Fruit fly (Drosophila melanogaster) whole organism, embryonic: ENCODE data around the gene CG15717.

ENCODE experiments used
- ATbp ChIP-seq: fragments of 200-800 bp; sonication (Bioruptor generic); optimal IDR thresholded peaks from 2 replicates; lab custom pipeline; 2017; ENCODE audit warnings: missing biosample characterization, mild to moderate bottlenecking, missing genetic modification characterization, missing genetic modification reagents
- Adf1 ChIP-seq: fragments of 200-800 bp; sonication (Bioruptor generic); IDR thresholded peaks from 2 replicates; pipeline ENCODE4 v1.3.6; 2022; ENCODE audit warnings: missing biosample characterization, missing genetic modification characterization
- B-H2 ChIP-seq: fragments of 200-800 bp; sonication (Bioruptor generic); optimal IDR thresholded peaks from 2 replicates; lab custom pipeline; 2018; ENCODE audit warnings: missing biosample characterization, mild to moderate bottlenecking, missing genetic modification characterization
- CG10979 ChIP-seq: fragments of 200-800 bp; sonication (Bioruptor generic); optimal IDR thresholded peaks from 2 replicates; lab custom pipeline; 2018; ENCODE audit warnings: missing biosample characterization, mild to moderate bottlenecking, missing genetic modification characterization, moderate library complexity
- CG12299 ChIP-seq: fragments of 200-800 bp; sonication (Bioruptor generic); optimal IDR thresholded peaks from 2 replicates; lab custom pipeline; 2018; ENCODE audit warnings: missing biosample characterization, mild to moderate bottlenecking, missing genetic modification characterization
- CG13624 ChIP-seq: fragments of 200-800 bp; sonication (Bioruptor generic); optimal IDR thresholded peaks from 2 replicates; lab custom pipeline; 2016; ENCODE audit warnings: missing biosample characterization, missing genetic modification characterization
- CG13894 ChIP-seq: fragments of 200-800 bp; sonication (Bioruptor generic); optimal IDR thresholded peaks from 3 replicates; lab custom pipeline; 2018; ENCODE audit warnings: missing biosample characterization, mild to moderate bottlenecking, missing genetic modification characterization, moderate library complexity
- CG15696 ChIP-seq: fragments of 200-800 bp; sonication (Bioruptor generic); optimal IDR thresholded peaks from 2 replicates; lab custom pipeline; 2019; ENCODE audit warnings: missing biosample characterization, mild to moderate bottlenecking, missing genetic modification characterization, moderate library complexity
- CG16863 ChIP-seq: fragments of 200-800 bp; sonication (Bioruptor generic); optimal IDR thresholded peaks from 3 replicates; lab custom pipeline; 2016; ENCODE audit warnings: missing biosample characterization, missing genetic modification characterization
- CG17802 ChIP-seq: fragments of 200-800 bp; sonication (Bioruptor generic); optimal IDR thresholded peaks from 2 replicates; lab custom pipeline; 2018; ENCODE audit warnings: missing biosample characterization, mild to moderate bottlenecking, missing genetic modification characterization, moderate library complexity
- CG18476 ChIP-seq: fragments of 200-800 bp; sonication (Bioruptor generic); optimal IDR thresholded peaks from 2 replicates; lab custom pipeline; 2016; ENCODE audit warnings: missing biosample characterization, mild to moderate bottlenecking, missing genetic modification characterization
- CG18619 ChIP-seq: fragments of 200-800 bp; sonication (Bioruptor generic); optimal IDR thresholded peaks from 3 replicates; lab custom pipeline; 2017; ENCODE audit warnings: missing biosample characterization, mild to moderate bottlenecking, missing genetic modification characterization
- CG2678 ChIP-seq: fragments of 200-800 bp; sonication (Bioruptor generic); optimal IDR thresholded peaks from 3 replicates; lab custom pipeline; 2019; ENCODE audit warnings: missing biosample characterization, mild to moderate bottlenecking, missing genetic modification characterization, moderate library complexity
- CG31224 ChIP-seq: fragments of 200-800 bp; sonication (Bioruptor generic); IDR thresholded peaks from 2 replicates; pipeline ENCODE4 v1.3.6; 2022; ENCODE audit warnings: missing biosample characterization, missing genetic modification characterization
- CG31365 ChIP-seq: fragments of 200-800 bp; sonication (Bioruptor generic); optimal IDR thresholded peaks from 2 replicates; lab custom pipeline; 2018; ENCODE audit warnings: missing biosample characterization, mild to moderate bottlenecking, missing genetic modification characterization
- CG34422 ChIP-seq: fragments of 200-800 bp; sonication (Bioruptor generic); IDR thresholded peaks from 3 replicates; pipeline ENCODE4 v1.3.6; 2022; ENCODE audit warnings: missing biosample characterization, missing genetic modification characterization
- CG7357 ChIP-seq: fragments of 200-800 bp; sonication (Bioruptor generic); IDR thresholded peaks from 3 replicates; pipeline ENCODE4 v1.3.6; 2022; ENCODE audit warnings: missing biosample characterization, missing genetic modification characterization
- CG7987 ChIP-seq: fragments of 200-800 bp; sonication (Bioruptor generic); optimal IDR thresholded peaks from 2 replicates; lab custom pipeline; 2018; ENCODE audit warnings: missing biosample characterization, mild to moderate bottlenecking, missing genetic modification characterization, moderate library complexity
- CG8089 ChIP-seq: fragments of 200-800 bp; sonication (Bioruptor generic); optimal IDR thresholded peaks from 3 replicates; lab custom pipeline; 2016; ENCODE audit warnings: missing biosample characterization, missing genetic modification characterization
- CG8281 ChIP-seq: fragments of 200-800 bp; sonication (Bioruptor generic); optimal IDR thresholded peaks from 2 replicates; lab custom pipeline; 2018; ENCODE audit warnings: missing biosample characterization, mild to moderate bottlenecking, missing genetic modification characterization, moderate library complexity
- CG8924 ChIP-seq: fragments of 200-800 bp; optimal IDR thresholded peaks from 3 replicates; lab custom pipeline; 2019; ENCODE audit warnings: missing biosample characterization, mild to moderate bottlenecking, missing genetic modification characterization, moderate library complexity
- CG9876 ChIP-seq: fragments of 200-800 bp; sonication (Bioruptor generic); optimal IDR thresholded peaks from 2 replicates; lab custom pipeline; 2016; ENCODE audit warnings: missing biosample characterization, missing genetic modification characterization
- CHES-1-like ChIP-seq: fragments of 200-800 bp; sonication (Bioruptor generic); optimal IDR thresholded peaks from 2 replicates; lab custom pipeline; 2016; ENCODE audit warnings: missing biosample characterization, missing genetic modification characterization
- Doc3 ChIP-seq: fragments of 200-800 bp; sonication (Bioruptor generic); IDR thresholded peaks from 3 replicates; pipeline ENCODE4 v1.3.6; 2022; ENCODE audit warnings: missing biosample characterization, missing genetic modification characterization; ENCODE audit not compliant: partially characterized antibody
- Drgx ChIP-seq: fragments of 200-800 bp; sonication (Bioruptor generic); IDR thresholded peaks from 2 replicates; pipeline ENCODE4 v1.3.6; 2022; ENCODE audit warnings: missing biosample characterization, missing genetic modification characterization
- HLH54F ChIP-seq: fragments of 200-800 bp; sonication (Bioruptor generic); optimal IDR thresholded peaks from 3 replicates; lab custom pipeline; 2016; ENCODE audit warnings: missing biosample characterization, missing genetic modification characterization
- Hey ChIP-seq: fragments of 200-800 bp; sonication (Bioruptor generic); optimal IDR thresholded peaks from 3 replicates; lab custom pipeline; 2018; ENCODE audit warnings: missing biosample characterization, mild to moderate bottlenecking, missing genetic modification characterization
- NFAT ChIP-seq: fragments of 200-800 bp; sonication (Bioruptor generic); IDR thresholded peaks from 2 replicates; pipeline ENCODE4 v1.3.6; 2022; ENCODE audit warnings: missing biosample characterization, missing genetic modification characterization
- Opbp ChIP-seq: fragments of 200-800 bp; sonication (Bioruptor generic); IDR thresholded peaks from 3 replicates; pipeline ENCODE4 v1.3.6; 2022; ENCODE audit warnings: missing biosample characterization, missing genetic modification characterization; ENCODE audit not compliant: partially characterized antibody
- Side ChIP-seq: fragments of 200-800 bp; sonication (Bioruptor generic); optimal IDR thresholded peaks from 2 replicates; lab custom pipeline; 2016; ENCODE audit warnings: missing biosample characterization, missing genetic modification characterization
- Usf ChIP-seq: fragments of 200-800 bp; sonication (Bioruptor generic); optimal IDR thresholded peaks from 2 replicates; lab custom pipeline; 2017; ENCODE audit warnings: missing genotype, missing biosample characterization, missing genetic modification characterization
- ac ChIP-seq: fragments of 200-800 bp; sonication (Bioruptor generic); optimal IDR thresholded peaks from 3 replicates; lab custom pipeline; 2017; ENCODE audit warnings: missing biosample characterization, mild to moderate bottlenecking, missing genetic modification characterization
- grau ChIP-seq: fragments of 200-800 bp; optimal IDR thresholded peaks from 3 replicates; lab custom pipeline; 2019; ENCODE audit warnings: missing biosample characterization, mild to moderate bottlenecking, missing genetic modification characterization, moderate library complexity
- jigr1 ChIP-seq: fragments of 200-800 bp; sonication (Bioruptor generic); IDR thresholded peaks from 3 replicates; pipeline ENCODE4 v1.3.6; 2022; ENCODE audit warnings: missing biosample characterization, missing genetic modification characterization
- jumu ChIP-seq: fragments of 200-800 bp; sonication (Bioruptor generic); optimal IDR thresholded peaks from 3 replicates; lab custom pipeline; 2016; ENCODE audit warnings: missing biosample characterization, missing genetic modification characterization
- kay ChIP-seq: fragments of 200-800 bp; sonication (Bioruptor generic); optimal IDR thresholded peaks from 2 replicates; lab custom pipeline; 2016; ENCODE audit warnings: missing biosample characterization, missing genetic modification characterization
- knrl ChIP-seq: fragments of 200-800 bp; sonication (Bioruptor generic); IDR thresholded peaks from 3 replicates; pipeline ENCODE4 v1.3.6; 2022; ENCODE audit warnings: missing biosample characterization, missing genetic modification characterization; ENCODE audit not compliant: partially characterized antibody
- mld ChIP-seq: fragments of 200-800 bp; sonication (Bioruptor generic); IDR thresholded peaks from 3 replicates; pipeline ENCODE4 v1.3.6; 2022; ENCODE audit warnings: missing biosample characterization, missing genetic modification characterization; ENCODE audit not compliant: partially characterized antibody
- nau ChIP-seq: fragments of 200-800 bp; sonication (Bioruptor generic); optimal IDR thresholded peaks from 3 replicates; lab custom pipeline; 2017; ENCODE audit warnings: missing biosample characterization, mild to moderate bottlenecking, missing genetic modification characterization, missing genetic modification reagents
- pho ChIP-seq: fragments of 200-800 bp; sonication (Bioruptor generic); optimal IDR thresholded peaks from 2 replicates; lab custom pipeline; 2016; ENCODE audit warnings: missing biosample characterization, missing genetic modification characterization
- pita ChIP-seq: fragments of 200-800 bp; sonication (Bioruptor generic); optimal IDR thresholded peaks from 2 replicates; lab custom pipeline; 2017; ENCODE audit warnings: missing biosample characterization, mild to moderate bottlenecking, missing genetic modification characterization
- rib ChIP-seq: fragments of 200-800 bp; sonication (Bioruptor generic); IDR thresholded peaks from 2 replicates; pipeline ENCODE4 v1.3.6; 2022; ENCODE audit warnings: missing biosample characterization, missing genetic modification characterization
- seq ChIP-seq: fragments of 200-800 bp; sonication (Bioruptor generic); IDR thresholded peaks from 2 replicates; pipeline ENCODE4 v1.3.6; 2022; ENCODE audit warnings: missing biosample characterization, missing genetic modification characterization
- sima ChIP-seq: fragments of 200-800 bp; sonication (Bioruptor generic); optimal IDR thresholded peaks from 2 replicates; lab custom pipeline; 2016; ENCODE audit warnings: missing biosample characterization, missing genetic modification characterization
- slp2 ChIP-seq: fragments of 200-800 bp; sonication (Bioruptor generic); optimal IDR thresholded peaks from 2 replicates; lab custom pipeline; 2016; ENCODE audit warnings: missing biosample characterization, missing genetic modification characterization
- so ChIP-seq: fragments of 200-800 bp; sonication (Bioruptor generic); IDR thresholded peaks from 3 replicates; pipeline ENCODE4 v1.3.6; 2022; ENCODE audit warnings: missing biosample characterization, missing genetic modification characterization
- stc ChIP-seq: fragments of 200-800 bp; sonication (Bioruptor generic); IDR thresholded peaks from 2 replicates; pipeline ENCODE4 v1.3.6; 2022; ENCODE audit warnings: missing biosample characterization, missing genetic modification characterization
- twi ChIP-seq: fragments of 200-800 bp; optimal IDR thresholded peaks from 2 replicates; lab custom pipeline; 2019; ENCODE audit warnings: missing biosample characterization, mild to moderate bottlenecking, missing genetic modification characterization, moderate library complexity
- zfh2 ChIP-seq: fragments of 200-800 bp; sonication (Bioruptor generic); optimal IDR thresholded peaks from 2 replicates; lab custom pipeline; 2016; ENCODE audit warnings: missing biosample characterization, missing genetic modification characterization

CG15717 gene

dm6 chrX:13131063-13131773 is 2.5 kb downstream of the CG15717 start (continued):
- peak; percentile 97 for TF ChIP-seq CG31224 (GFP tag; lab: Robert Waterston, UW)
- TF ChIP-seq Usf (GFP tag; lab: Kevin White, UChicago): peak; percentile 99
- peak; percentile 99 for TF ChIP-seq ATbp
- TF ChIP-seq CHES-1-like (GFP tag; lab: Kevin White, UChicago): peak; percentile 99
- peak; percentile 95 for TF ChIP-seq CG31365 (tag; lab: Kevin White, UChicago)
- TF ChIP-seq jigr1 (GFP tag; lab: Robert Waterston, UW): peak; percentile 98
- peak; percentile 99 for TF ChIP-seq jumu (GFP tag; lab: Kevin White, UChicago)
- TF ChIP-seq CG17802: peak; percentile 89
- peak; percentile 99 for TF ChIP-seq CG9876 (GFP tag; lab: Kevin White, UChicago)
- TF ChIP-seq zfh2 (GFP tag; lab: Kevin White, UChicago): peak; percentile 99
- TF ChIP-seq ac (GFP tag; lab: Kevin White, UChicago): peak; percentile 89
- peak; percentile 92 for TF ChIP-seq twi
- peak; percentile 98 for TF ChIP-seq CG8089
- TF ChIP-seq Drgx (GFP tag; lab: Robert Waterston, UW): peak; percentile 100
- peak; percentile 94 for TF ChIP-seq Adf1
- TF ChIP-seq pho (GFP tag; lab: Kevin White, UChicago): peak; percentile 99
- peak; percentile 99 for TF ChIP-seq CG13624 (GFP tag; lab: Kevin White, UChicago)
- TF ChIP-seq sima: peak; percentile 97
- TF ChIP-seq CG7357 (GFP tag; lab: Robert Waterston, UW): peak; percentile 95
- peak; percentile 98 for TF ChIP-seq Hey (tag; lab: Kevin White, UChicago)
- TF ChIP-seq Opbp (GFP tag; lab: Robert Waterston, UW): peak; percentile 59; the same call in 1 of the 3 replicates
- no peak for TF ChIP-seq pita
- TF ChIP-seq CG12299 (tag; lab: Kevin White, UChicago): peak; percentile 97
- peak; percentile 99 for TF ChIP-seq CG16863
- TF ChIP-seq B-H2 (GFP tag; lab: Kevin White, UChicago): peak; percentile 98
- TF ChIP-seq CG18476 (GFP tag; lab: Kevin White, UChicago): peak; percentile 97
- TF ChIP-seq CG7987 (GFP tag; lab: Kevin White, UChicago): peak; percentile 95
- TF ChIP-seq CG15696 (tag; lab: Kevin White, UChicago): peak; percentile 96
- peak; percentile 48; the same call in 1 of the 3 replicates for TF ChIP-seq knrl (GFP tag; lab: Robert Waterston, UW)
- TF ChIP-seq stc (GFP tag; lab: Robert Waterston, UW): peak; percentile 99
- TF ChIP-seq rib (GFP tag; lab: Robert Waterston, UW): peak; percentile 99
- peak; percentile 99 for TF ChIP-seq CG34422
- TF ChIP-seq CG2678 (tag; lab: Kevin White, UChicago): peak; percentile 99
- TF ChIP-seq CG8924: peak; percentile 99
- peak; percentile 99 for TF ChIP-seq kay (GFP tag; lab: Kevin White, UChicago)
- TF ChIP-seq slp2 (GFP tag; lab: Kevin White, UChicago): peak; percentile 98
- TF ChIP-seq grau (tag; lab: Kevin White, UChicago): peak; percentile 98
- peak; percentile 99 for TF ChIP-seq HLH54F (GFP tag; lab: Kevin White, UChicago)
- peak; percentile 98 for TF ChIP-seq nau (GFP tag; lab: Kevin White, UChicago)
- TF ChIP-seq NFAT (GFP tag; lab: Robert Waterston, UW): peak; percentile 99
- no peak for TF ChIP-seq mld (GFP tag; lab: Robert Waterston, UW)
- TF ChIP-seq so (GFP tag; lab: Robert Waterston, UW): peak; percentile 99
- TF ChIP-seq CG13894 (tag; lab: Kevin White, UChicago): peak; percentile 99
- peak; percentile 99 for TF ChIP-seq seq (GFP tag; lab: Robert Waterston, UW)
- no peak for TF ChIP-seq Doc3 (GFP tag; lab: Robert Waterston, UW)
- TF ChIP-seq CG8281 (tag; lab: Kevin White, UChicago): peak; percentile 92
- peak; percentile 97 for TF ChIP-seq CG10979 (tag; lab: Kevin White, UChicago)
- peak; percentile 99 for TF ChIP-seq Side (GFP tag; lab: Kevin White, UChicago)
- TF ChIP-seq CG18619 (GFP tag; lab: Kevin White, UChicago): peak; percentile 99
